Fruit fly (Drosophila melanogaster): ENCODE measurements around the gene Rsph9.

Rsph9 gene

dm6 chr2L:17382318-17382717 is 30.1 kb downstream of the Rsph9 start (continued):
- TF ChIP-seq Abd-B (GFP tag; optimal IDR thresholded peaks at IDR 0.05) = peak; percentile 63
- TF ChIP-seq odd (GFP tag; optimal IDR thresholded peaks at IDR 0.05) = peak; percentile 54
- peak; percentile 40; the same call in 1 of the 2 replicates for TF ChIP-seq CG7372 (GFP tag; IDR thresholded peaks at IDR 0.05)
- no peak for TF ChIP-seq chm (GFP tag; IDR thresholded peaks at IDR 0.05)
- TF ChIP-seq CrebB (tag; optimal IDR thresholded peaks at IDR 0.05) = peak; percentile 25
- no peak for TF ChIP-seq gce (GFP tag; IDR thresholded peaks at IDR 0.05)
- no peak for TF ChIP-seq jigr1 (GFP tag; IDR thresholded peaks at IDR 0.05)
- peak; percentile 57 for TF ChIP-seq tin (GFP tag; optimal IDR thresholded peaks at IDR 0.05)
- TF ChIP-seq HLHmδ (GFP tag; optimal IDR thresholded peaks at IDR 0.05) = no peak
- TF ChIP-seq sc (optimal IDR thresholded peaks at IDR 0.05) = no peak
- peak; percentile 59 for TF ChIP-seq sc (GFP tag; optimal IDR thresholded peaks at IDR 0.05)
- TF ChIP-seq HLH4C (GFP tag; IDR thresholded peaks at IDR 0.05; ENCODE audit: partially characterized antibody) = no peak
- TF ChIP-seq GATAe (GFP tag; conservative IDR thresholded peaks at IDR 0.05) = no peak; the same call in 1 of the 2 replicates
- TF ChIP-seq Nf-YC (tag; optimal IDR thresholded peaks at IDR 0.05) = peak; percentile 73
- TF ChIP-seq CG17186 (GFP tag; optimal IDR thresholded peaks at IDR 0.05) = no peak
- TF ChIP-seq D19A (tag; optimal IDR thresholded peaks at IDR 0.05) = peak; percentile 81
- TF ChIP-seq CG13624 (GFP tag; optimal IDR thresholded peaks at IDR 0.05) = no peak
- peak; percentile 89 for TF ChIP-seq gem (tag; optimal IDR thresholded peaks at IDR 0.05)
- TF ChIP-seq zen2 (GFP tag; IDR thresholded peaks at IDR 0.05; ENCODE audit: partially characterized antibody) = no peak
- peak; percentile 65 for TF ChIP-seq cwo (GFP tag; optimal IDR thresholded peaks at IDR 0.05)
- TF ChIP-seq rib (GFP tag; IDR thresholded peaks at IDR 0.05) = no peak
- TF ChIP-seq Deaf1 (tag; optimal IDR thresholded peaks at IDR 0.05) = peak; percentile 29
- TF ChIP-seq Ets65A (GFP tag) = no peak
- peak; percentile 47 for TF ChIP-seq bab2 (GFP tag; optimal IDR thresholded peaks at IDR 0.05)
- TF ChIP-seq Antp (GFP tag; optimal IDR thresholded peaks at IDR 0.05) = no peak
- TF ChIP-seq CG2889 (GFP tag; IDR thresholded peaks at IDR 0.05) = no peak
- TF ChIP-seq CG13287 (GFP tag; IDR thresholded peaks at IDR 0.05; ENCODE audit: partially characterized antibody) = no peak
- TF ChIP-seq CG34224 (GFP tag; IDR thresholded peaks at IDR 0.05; ENCODE audit: partially characterized antibody) = no peak
- TF ChIP-seq CG2712 (tag; optimal IDR thresholded peaks at IDR 0.05) = peak; percentile 91
- peak; percentile 32; the same call in 1 of the 2 replicates for TF ChIP-seq CG3847 (GFP tag; IDR thresholded peaks at IDR 0.05)
- peak in 1 of 3 experiments; percentile 89 for TF ChIP-seq lola (GFP tag; optimal IDR thresholded peaks at IDR 0.05)
- peak; percentile 46 for TF ChIP-seq CG6654 (GFP tag; optimal IDR thresholded peaks at IDR 0.05)
- no peak for TF ChIP-seq CG11247 (GFP tag; IDR thresholded peaks at IDR 0.05)
- TF ChIP-seq CG2199 (GFP tag; IDR thresholded peaks at IDR 0.05) = peak; percentile 72; the same call in 1 of the 3 replicates
- TF ChIP-seq CG10209 (GFP tag; optimal IDR thresholded peaks at IDR 0.05) = peak; percentile 79
- TF ChIP-seq ATbp (GFP tag; optimal IDR thresholded peaks at IDR 0.05) = peak; percentile 74
- TF ChIP-seq CG11560 (tag; IDR thresholded peaks at IDR 0.05) = no peak
- peak; percentile 84 for TF ChIP-seq PHDP (tag; optimal IDR thresholded peaks at IDR 0.05)
- no peak for TF ChIP-seq Neu2 (GFP tag; optimal IDR thresholded peaks at IDR 0.05; ENCODE audit: borderline replicate concordance)
- TF ChIP-seq Med (GFP tag) = peak; percentile 79
- no peak for TF ChIP-seq repo (GFP tag; optimal IDR thresholded peaks at IDR 0.05)
- TF ChIP-seq Gsc (GFP tag; IDR thresholded peaks at IDR 0.05) = no peak
- peak; percentile 60 for TF ChIP-seq CG4404 (GFP tag; IDR thresholded peaks at IDR 0.05)
- no peak for TF ChIP-seq CG7357 (GFP tag; IDR thresholded peaks at IDR 0.05)
- peak; percentile 3 for TF ChIP-seq CG10274 (GFP tag; optimal IDR thresholded peaks at IDR 0.05)
- TF ChIP-seq CG32772 (GFP tag; IDR thresholded peaks at IDR 0.05) = 0 out of 2 replicates have a peak, but pooled peaks have one; percentile 38
- no peak for TF ChIP-seq tup (GFP tag; optimal IDR thresholded peaks at IDR 0.05)
- peak; percentile 56; the same call in 1 of the 3 replicates for TF ChIP-seq zfh1 (GFP tag; IDR thresholded peaks at IDR 0.05)
- peak; percentile 82 for TF ChIP-seq lab (GFP tag; optimal IDR thresholded peaks at IDR 0.05)
- TF ChIP-seq Rx (GFP tag; IDR thresholded peaks at IDR 0.05) = no peak
- TF ChIP-seq otp (GFP tag; IDR thresholded peaks at IDR 0.05) = no peak
